Worm (Caenorhabditis elegans) whole organism, early embryonic: ENCODE measurements around the gene mrpl-45.

Experiments used
- F13C5.2 ChIP-seq: sonication (generic microtip); optimal IDR thresholded peaks from 2 replicates; lab custom pipeline; 2017; ENCODE audit warnings: mild to moderate bottlenecking, missing genetic modification characterization, inconsistent platforms, missing compliant biosample characterization
- ama-1 ChIP-seq: fragments of 150-350 bp; optimal IDR thresholded peaks from 2 replicates; lab custom pipeline; 2014
- ceh-13 ChIP-seq: fragments of 200-800 bp; sonication (Bioruptor generic); optimal IDR thresholded peaks from 2 replicates; lab custom pipeline; 2018; ENCODE audit warnings: mild to moderate bottlenecking, missing genetic modification characterization, missing compliant biosample characterization
- hmbx-1 ChIP-seq: sonication (generic microtip); optimal IDR thresholded peaks from 2 replicates; lab custom pipeline; 2016; ENCODE audit warnings: mild to moderate bottlenecking, missing genetic modification characterization, missing compliant biosample characterization
- hnd-1 ChIP-seq: sonication (generic microtip); optimal IDR thresholded peaks from 2 replicates; lab custom pipeline; 2016; ENCODE audit warnings: missing genetic modification characterization, missing compliant biosample characterization
- pes-1 ChIP-seq: fragments of 200-800 bp; sonication (Bioruptor generic); IDR thresholded peaks from 2 replicates; pipeline ENCODE4 v1.3.6; 2022; ENCODE audit warnings: missing genetic modification reagents, missing genetic modification characterization, missing compliant biosample characterization
- scrt-1 ChIP-seq: fragments of 200-800 bp; sonication (Bioruptor generic); IDR thresholded peaks from 2 replicates; pipeline ENCODE4 v1.3.6; 2022; ENCODE audit warnings: missing genetic modification characterization, missing compliant biosample characterization
- tbx-11 ChIP-seq: fragments of 200-800 bp; sonication (Bioruptor generic); IDR thresholded peaks from 2 replicates; pipeline ENCODE4 v1.3.6; 2022; ENCODE audit warnings: missing genetic modification characterization, missing compliant biosample characterization
- tbx-37 ChIP-seq: fragments of 200-800 bp; sonication (Bioruptor generic); conservative IDR thresholded peaks from 2 replicates; pipeline ENCODE4 v1.3.6; 2022; ENCODE audit warnings: missing genetic modification reagents, missing genetic modification characterization, missing compliant biosample characterization
- tra-4 ChIP-seq: sonication (generic microtip); optimal IDR thresholded peaks from 2 replicates; lab custom pipeline; 2017; ENCODE audit warnings: missing genetic modification characterization, missing compliant biosample characterization

DNA sequence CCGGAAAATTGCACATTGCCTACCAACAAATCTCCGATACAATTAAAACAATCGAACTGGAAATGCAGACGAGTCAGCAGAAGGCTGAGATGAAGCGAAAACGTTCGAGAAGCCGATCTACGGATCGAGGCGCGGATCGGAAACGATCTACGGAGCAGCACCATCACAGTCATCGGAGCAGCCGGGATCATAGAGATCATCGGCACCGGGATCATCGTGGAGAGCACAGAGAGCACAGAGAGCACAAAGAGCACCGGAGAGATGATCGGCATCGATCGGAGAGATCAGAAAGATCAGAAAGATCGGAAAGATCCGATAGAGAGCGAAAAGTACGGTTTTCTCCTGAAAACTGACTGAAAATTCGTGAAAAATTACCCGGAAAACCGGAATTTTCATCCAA is 3.6 kb upstream of the mrpl-45 start:
- no peak for TF ChIP-seq tbx-11 (GFP tag; lab: Robert Waterston, UW)
- TF ChIP-seq ama-1 (lab: Kevin White, UChicago), result no peak
- TF ChIP-seq pes-1 (GFP tag; lab: Robert Waterston, UW), result no peak
- TF ChIP-seq hnd-1, result no peak
- TF ChIP-seq hmbx-1 (tag; lab: Kevin White, UChicago), result no peak
- TF ChIP-seq tbx-37 (GFP tag; lab: Robert Waterston, UW), result no peak
- TF ChIP-seq tra-4 (tag; lab: Kevin White, UChicago), result no peak
- TF ChIP-seq F13C5.2 (tag; lab: Kevin White, UChicago), result no peak
- TF ChIP-seq scrt-1 (GFP tag; lab: Robert Waterston, UW), result no peak
- TF ChIP-seq ceh-13 (GFP tag; lab: Kevin White, UChicago), result no peak
